Worm (Caenorhabditis elegans) whole organism, L1 larva: Measurements from ENCODE around the gene AH10.4.

Experiments used
- nhr-85 ChIP-seq: sonication (generic microtip); peaks from one replicate; lab custom pipeline; 2016; ENCODE audit warnings: missing genetic modification characterization, inconsistent platforms, missing compliant biosample characterization
- sptf-1 ChIP-seq: fragments of 150-350 bp; optimal IDR thresholded peaks from 2 replicates; lab custom pipeline; 2014; ENCODE audit warnings: missing biosample characterization, missing genetic modification characterization
- xbp-1 ChIP-seq: sonication (generic microtip); optimal IDR thresholded peaks from 2 replicates; lab custom pipeline; 2016; ENCODE audit warnings: missing genetic modification characterization, missing compliant biosample characterization

ce11 chrV:14146199-14146598 is 8.5 kb upstream of the AH10.4 start, which contains the start of gene acs-10:
- TF ChIP-seq xbp-1 (tag; lab: Kevin White, UChicago) (no peak), nhr-85 (tag; lab: Kevin White, UChicago) (no peak), sptf-1 (tag; lab: Kevin White, UChicago) (no peak)
